Worm (Caenorhabditis elegans): ENCODE data around the gene psr-1.

Gene psr-1

DNA sequence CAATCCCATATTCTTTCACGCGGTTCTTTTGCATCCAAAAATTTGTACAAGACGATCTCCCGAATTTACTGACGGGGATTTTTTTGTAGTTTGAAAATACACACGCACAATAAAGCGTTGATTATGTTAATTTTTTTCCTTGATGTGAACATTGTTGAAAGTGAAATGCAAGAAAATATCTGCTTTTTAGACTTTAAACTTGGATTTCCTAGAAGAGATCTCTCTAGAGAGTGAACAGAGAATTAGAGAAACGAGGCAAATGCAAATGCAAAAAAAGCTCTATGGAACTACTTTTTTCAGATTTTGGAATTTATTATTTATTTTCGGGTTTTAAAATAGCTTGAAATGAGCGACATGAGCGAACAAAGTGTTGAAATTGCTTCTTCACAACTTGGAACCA, 12.0 kb downstream of the psr-1 start, which contains the start of gene F29B9.1:
TSS of gene F29B9.1 (plus strand) at position 301 of the 400 bp plus-strand sequence.
- no peak for TF ChIP-seq nhr-76 (tag; optimal IDR thresholded peaks at IDR 0.05)
- no peak for TF ChIP-seq zip-4 (GFP tag; optimal IDR thresholded peaks at IDR 0.05)

- TF ChIP-seq lin-14 (GFP tag; optimal IDR thresholded peaks at IDR 0.05): peak; percentile 46
- no peak for TF ChIP-seq C34B4.2 (tag; optimal IDR thresholded peaks at IDR 0.05)
- TF ChIP-seq ceh-82 (tag; optimal IDR thresholded peaks at IDR 0.05): peak in 1 of 3 experiments; percentile 2
- TF ChIP-seq pag-3 (tag; optimal IDR thresholded peaks at IDR 0.05; ENCODE audit: borderline replicate concordance, insufficient read depth): no peak
- peak; percentile 63 for TF ChIP-seq mab-9 (GFP tag; IDR thresholded peaks at IDR 0.05)
- TF ChIP-seq lin-15B (tag; optimal IDR thresholded peaks at IDR 0.05): no peak
Measured at ce11 chrIV:4667383-4667782, 14.3 kb downstream of the psr-1 start.

DNA sequence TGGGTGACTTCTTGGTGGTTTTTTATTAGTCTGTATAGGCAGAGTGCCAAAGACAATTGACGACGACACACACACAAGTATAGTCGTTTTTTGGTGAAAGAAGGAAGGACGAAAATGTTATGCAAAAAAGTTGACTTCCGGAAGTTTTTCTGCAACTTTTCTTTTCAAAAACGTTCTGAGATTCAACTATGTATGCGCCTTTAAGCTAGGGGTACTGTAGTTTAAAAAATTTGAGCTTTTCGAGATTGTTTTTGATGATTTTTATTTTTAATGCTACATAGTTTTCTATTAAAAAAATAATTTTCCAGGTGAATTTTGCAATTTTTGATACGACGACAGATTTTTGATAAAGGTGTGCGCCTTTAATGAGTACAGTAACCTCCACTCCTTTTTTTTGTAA, 14.8 kb downstream of the psr-1 start:
- TF ChIP-seq mef-2 (tag; optimal IDR thresholded peaks at IDR 0.05): no peak
- TF ChIP-seq ceh-82 (tag; optimal IDR thresholded peaks at IDR 0.05): no peak
- TF ChIP-seq unc-130 (tag; optimal IDR thresholded peaks at IDR 0.05): no peak
- no peak for TF ChIP-seq snu-23 (GFP tag; optimal IDR thresholded peaks at IDR 0.05)
- no peak for TF ChIP-seq unc-62 (GFP tag; optimal IDR thresholded peaks at IDR 0.05)
- TF ChIP-seq irx-1 (tag; optimal IDR thresholded peaks at IDR 0.05): no peak
- no peak for TF ChIP-seq ceh-63 (GFP tag; optimal IDR thresholded peaks at IDR 0.05)
- TF ChIP-seq nhr-85 (tag): no peak
- no peak for TF ChIP-seq dpl-1 (GFP tag; optimal IDR thresholded peaks at IDR 0.05)
- no peak for TF ChIP-seq lin-14 (GFP tag; optimal IDR thresholded peaks at IDR 0.05)
- no peak for TF ChIP-seq hpl-2 (GFP tag; optimal IDR thresholded peaks at IDR 0.05)
- TF ChIP-seq lir-3 (tag; optimal IDR thresholded peaks at IDR 0.05; ENCODE audit: poor library complexity): no peak

DNA sequence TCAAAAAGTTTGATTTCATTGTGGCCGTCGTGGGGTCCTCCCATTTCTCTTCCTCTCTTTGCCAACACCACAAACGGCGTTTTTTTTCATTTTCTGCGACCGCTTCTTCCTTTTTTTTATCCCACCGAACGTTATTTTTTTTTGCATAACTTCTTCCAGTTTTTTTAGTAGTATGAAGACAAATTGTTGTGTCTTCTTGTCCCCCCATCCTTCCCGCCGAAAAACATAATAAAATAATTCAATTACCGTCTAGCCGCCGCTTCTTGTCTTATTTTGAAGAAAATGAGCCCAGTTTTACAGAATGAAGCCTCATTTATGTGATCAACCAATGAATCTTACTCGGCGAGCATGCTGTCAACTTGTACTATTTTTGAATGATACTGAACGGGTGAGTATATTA, 16.2 kb downstream of the psr-1 start, which contains the start of gene F29B9.12:
TSS of gene F29B9.12 (plus strand) at position 301 of the 400 bp plus-strand sequence.
- TF ChIP-seq pag-3 (tag; optimal IDR thresholded peaks at IDR 0.05; ENCODE audit: borderline replicate concordance, insufficient read depth) (no peak), nhr-11 (tag; optimal IDR thresholded peaks at IDR 0.05) (no peak), dsc-1 (tag; optimal IDR thresholded peaks at IDR 0.05) (no peak), nhr-47 (tag; optimal IDR thresholded peaks at IDR 0.05) (no peak), elt-2 (tag; optimal IDR thresholded peaks at IDR 0.05) (no peak), lin-13 (GFP tag; optimal IDR thresholded peaks at IDR 0.05) (no peak), unc-130 (tag; optimal IDR thresholded peaks at IDR 0.05) (no peak), pax-3 (tag; optimal IDR thresholded peaks at IDR 0.05) (no peak), swsn-7 (tag; optimal IDR thresholded peaks at IDR 0.05) (no peak), ztf-11 (tag; optimal IDR thresholded peaks at IDR 0.05) (no peak), Y116A8C.19 (tag; optimal IDR thresholded peaks at IDR 0.05; ENCODE audit: borderline replicate concordance) (no peak), ets-5 (GFP tag; IDR thresholded peaks at IDR 0.05) (no peak), lin-39 (tag; optimal IDR thresholded peaks at IDR 0.05) (no peak)

DNA sequence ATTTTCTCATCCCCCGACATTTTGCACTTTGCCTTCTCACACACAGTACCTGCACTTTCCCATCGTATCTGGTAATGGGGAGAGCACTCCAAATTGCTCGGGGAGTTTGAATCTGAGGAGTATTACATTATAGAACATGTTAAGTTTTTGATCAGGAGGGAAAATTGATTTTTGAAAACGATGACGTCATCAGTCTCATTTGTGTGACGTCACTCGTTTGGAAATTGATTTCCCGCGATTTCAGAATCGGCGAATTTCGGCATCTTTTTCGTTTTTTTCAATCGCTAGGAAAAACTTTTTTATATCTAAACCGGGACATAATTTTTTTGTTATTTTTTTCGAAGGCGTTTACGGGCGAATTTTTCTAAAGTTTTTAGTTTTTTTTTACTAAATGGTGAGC, 20.3 kb downstream of the psr-1 start:
- TF ChIP-seq sptf-1 (tag; optimal IDR thresholded peaks at IDR 0.05) (no peak), zag-1 (tag; optimal IDR thresholded peaks at IDR 0.05) (no peak), efl-1 (optimal IDR thresholded peaks at IDR 0.05) (no peak), efl-1 (GFP tag; optimal IDR thresholded peaks at IDR 0.05 in 1 of 2) (no peak), fkh-8 (tag; optimal IDR thresholded peaks at IDR 0.05) (no peak), efl-3 (GFP tag; optimal IDR thresholded peaks at IDR 0.05) (no peak), elt-2 (tag; optimal IDR thresholded peaks at IDR 0.05) (no peak), nhr-20 (tag; optimal IDR thresholded peaks at IDR 0.05) (no peak), unc-62 (GFP tag; optimal IDR thresholded peaks at IDR 0.05) (no peak), rnt-1 (tag; optimal IDR thresholded peaks at IDR 0.05) (no peak), irx-1 (tag; optimal IDR thresholded peaks at IDR 0.05) (no peak), sox-4 (tag; optimal IDR thresholded peaks at IDR 0.05) (no peak)
